Worm (Caenorhabditis elegans) whole organism, L4 larva: Measurements from ENCODE around the gene C53C7.3.

Experiments used
- F10B5.3 ChIP-seq: sonication (generic microtip); optimal IDR thresholded peaks from 2 replicates; lab custom pipeline; 2016; ENCODE audit warnings: mild to moderate bottlenecking, missing genetic modification characterization, missing compliant biosample characterization
- F37D6.2 ChIP-seq: sonication (generic microtip); optimal IDR thresholded peaks from 2 replicates; lab custom pipeline; 2016; ENCODE audit warnings: mild to moderate bottlenecking, missing genetic modification characterization, missing compliant biosample characterization
- F44E2.7 ChIP-seq: fragments of 200-800 bp; sonication (Bioruptor generic); IDR thresholded peaks from 2 replicates; pipeline ENCODE4 v2.1.2; 2022; ENCODE audit warnings: missing genetic modification characterization, missing compliant biosample characterization
- F49E8.2 ChIP-seq: sonication (generic microtip); optimal IDR thresholded peaks from 2 replicates; lab custom pipeline; 2016; ENCODE audit warnings: missing compliant biosample characterization, mild to moderate bottlenecking, missing genetic modification characterization, borderline replicate concordance
- T20F7.1 ChIP-seq: fragments of 200-800 bp; sonication (Bioruptor generic); optimal IDR thresholded peaks from 2 replicates; lab custom pipeline; 2018; ENCODE audit warnings: mild to moderate bottlenecking, missing genetic modification characterization, missing compliant biosample characterization
- Y75B8A.6 ChIP-seq: fragments of 200-800 bp; sonication (Bioruptor generic); IDR thresholded peaks from 2 replicates; pipeline ENCODE4 v1.3.6; 2022; ENCODE audit warnings: missing genetic modification reagents, missing genetic modification characterization, missing compliant biosample characterization
- aly-2 ChIP-seq: sonication (generic microtip); optimal IDR thresholded peaks from 2 replicates; lab custom pipeline; 2018; ENCODE audit warnings: missing biosample characterization, missing genetic modification characterization
- ama-1 ChIP-seq: fragments of 150-350 bp; optimal IDR thresholded peaks from 2 replicates; lab custom pipeline; 2014; ENCODE audit warnings: inconsistent platforms, mixed read lengths
- attf-4 ChIP-seq: sonication (generic microtip); optimal IDR thresholded peaks from 3 replicates; lab custom pipeline; 2017; ENCODE audit warnings: missing biosample characterization, missing genetic modification characterization
- ceh-28 ChIP-seq: fragments of 150-350 bp; optimal IDR thresholded peaks from 2 replicates; lab custom pipeline; 2014; ENCODE audit warnings: missing biosample characterization, missing genetic modification reagents, missing genetic modification characterization
- ceh-32 ChIP-seq: sonication (generic microtip); optimal IDR thresholded peaks from 2 replicates; lab custom pipeline; 2016; ENCODE audit warnings: mild to moderate bottlenecking, missing genetic modification characterization, missing compliant biosample characterization; ENCODE audit not compliant: poor library complexity
- ceh-44 ChIP-seq: fragments of 200-800 bp; sonication (Bioruptor generic); IDR thresholded peaks from 2 replicates; pipeline ENCODE4 v1.3.6; 2022; ENCODE audit warnings: missing genetic modification reagents, missing genetic modification characterization, missing compliant biosample characterization
- cey-2 ChIP-seq: sonication (generic microtip); optimal IDR thresholded peaks from 3 replicates; lab custom pipeline; 2017; ENCODE audit warnings: missing genetic modification characterization, mild to moderate bottlenecking, missing compliant biosample characterization, antibody characterized with exemption, borderline replicate concordance; ENCODE audit not compliant: insufficient read depth
- daf-16 ChIP-seq, 3 experiments: sonication (generic microtip); optimal IDR thresholded peaks; 2 replicates each; lab custom pipeline; 2016 to 2017; ENCODE audit warnings: missing genetic modification characterization in 3 of 3, missing genetic modification reagents in 3 of 3, mild to moderate bottlenecking in 2 of 3, missing compliant biosample characterization in 2 of 3, missing biosample characterization in 1 of 3, moderate library complexity in 1 of 3
- daf-19 ChIP-seq: fragments of 200-800 bp; sonication (Bioruptor generic); conservative IDR thresholded peaks from 2 replicates; pipeline ENCODE4 v1.3.6; 2022; ENCODE audit warnings: missing genetic modification characterization, missing compliant biosample characterization
- dmd-6 ChIP-seq: fragments of 200-800 bp; sonication (Bioruptor generic); IDR thresholded peaks from 2 replicates; pipeline ENCODE4 v1.3.6; 2022; ENCODE audit warnings: missing genetic modification reagents, missing genetic modification characterization, missing compliant biosample characterization
- dmd-8 ChIP-seq: fragments of 200-800 bp; sonication (Bioruptor generic); IDR thresholded peaks from 2 replicates; pipeline ENCODE4 v1.3.6; 2022; ENCODE audit warnings: missing genetic modification characterization, missing compliant biosample characterization
- duxl-1 ChIP-seq: sonication (generic microtip); optimal IDR thresholded peaks from 2 replicates; lab custom pipeline; 2016; ENCODE audit warnings: mild to moderate bottlenecking, missing genetic modification characterization, moderate library complexity, missing compliant biosample characterization; ENCODE audit not compliant: poor library complexity
- dve-1 ChIP-seq: sonication (generic microtip); optimal IDR thresholded peaks from 2 replicates; lab custom pipeline; 2017; ENCODE audit warnings: antibody characterized with exemption, mild to moderate bottlenecking, missing genetic modification characterization, missing compliant biosample characterization; ENCODE audit not compliant: insufficient read depth
- fkh-10 ChIP-seq: fragments of 150-350 bp; optimal IDR thresholded peaks from 2 replicates; lab custom pipeline; 2014; ENCODE audit warnings: missing biosample characterization, missing genetic modification reagents, missing genetic modification characterization
- hif-1 ChIP-seq, 2 experiments: sonication (generic microtip); optimal IDR thresholded peaks; 2 replicates each; lab custom pipeline; 2016 to 2017; ENCODE audit warnings: missing compliant biosample characterization in 2 of 2, missing genetic modification characterization in 2 of 2, missing genetic modification reagents in 2 of 2, missing genotype in 2 of 2, mild to moderate bottlenecking in 1 of 2
- hlh-30 ChIP-seq: sonication (generic microtip); optimal IDR thresholded peaks from 2 replicates; lab custom pipeline; 2017; ENCODE audit warnings: antibody characterized with exemption, mild to moderate bottlenecking, missing genetic modification characterization, missing compliant biosample characterization; ENCODE audit not compliant: insufficient read depth
- lin-1 ChIP-seq: fragments of 200-800 bp; sonication (Bioruptor generic); IDR thresholded peaks from 2 replicates; pipeline ENCODE4 v1.3.6; 2022; ENCODE audit warnings: missing genetic modification reagents, missing genetic modification characterization, missing compliant biosample characterization
- lin-15B ChIP-seq: fragments of 150-350 bp; sonication (generic microtip); optimal IDR thresholded peaks from 3 replicates; lab custom pipeline; 2014; ENCODE audit warnings: missing biosample characterization, missing genetic modification characterization
- lin-38 ChIP-seq: fragments of 200-800 bp; sonication (Bioruptor generic); IDR thresholded peaks from 2 replicates; pipeline ENCODE4 v1.3.6; 2022; ENCODE audit warnings: missing genetic modification reagents, missing genetic modification characterization, missing compliant biosample characterization
- lin-39 ChIP-seq: fragments of 150-350 bp; optimal IDR thresholded peaks from 2 replicates; lab custom pipeline; 2014; ENCODE audit warnings: missing biosample characterization, missing genetic modification reagents, missing genetic modification characterization
- lsy-2 ChIP-seq, 2 experiments: fragments of 150-350 bp in 1 of 2; sonication (generic microtip) in 1 of 2; optimal IDR thresholded peaks; 2 replicates each; lab custom pipeline; 2014 to 2017; ENCODE audit warnings: missing biosample characterization in 2 of 2, missing genetic modification characterization in 2 of 2
- mdl-1 ChIP-seq, 2 experiments: fragments of 150-350 bp in 1 of 2; sonication (generic microtip) in 1 of 2; optimal IDR thresholded peaks; 2 replicates each; lab custom pipeline; 2014 to 2017; ENCODE audit warnings: missing biosample characterization in 2 of 2, missing genetic modification characterization in 2 of 2
- mep-1 ChIP-seq: fragments of 150-350 bp; sonication (generic microtip); optimal IDR thresholded peaks from 3 replicates; lab custom pipeline; 2014; ENCODE audit warnings: missing biosample characterization, missing genetic modification characterization
- mxl-3 ChIP-seq: fragments of 200-800 bp; sonication (Bioruptor generic); optimal IDR thresholded peaks from 2 replicates; lab custom pipeline; 2018; ENCODE audit warnings: mild to moderate bottlenecking, missing genetic modification characterization, missing compliant biosample characterization
- nhr-237 ChIP-seq: sonication (generic microtip); optimal IDR thresholded peaks from 2 replicates; lab custom pipeline; 2017; ENCODE audit warnings: missing biosample characterization, missing genetic modification characterization
- nhr-25 ChIP-seq: sonication (generic microtip); optimal IDR thresholded peaks from 2 replicates; lab custom pipeline; 2017; ENCODE audit warnings: missing genetic modification characterization, mild to moderate bottlenecking, missing compliant biosample characterization, antibody characterized with exemption, moderate library complexity, borderline replicate concordance; ENCODE audit not compliant: insufficient read depth
- nhr-28 ChIP-seq: fragments of 150-350 bp; optimal IDR thresholded peaks from 2 replicates; lab custom pipeline; 2014; ENCODE audit warnings: missing biosample characterization, missing genetic modification characterization
- nhr-41 ChIP-seq: fragments of 200-800 bp; sonication (Bioruptor generic); IDR thresholded peaks from 2 replicates; pipeline ENCODE4 v1.3.6; 2022; ENCODE audit warnings: missing genetic modification reagents, missing genetic modification characterization, missing compliant biosample characterization
- nhr-48 ChIP-seq: sonication (generic microtip); optimal IDR thresholded peaks from 2 replicates; lab custom pipeline; 2016; ENCODE audit warnings: mild to moderate bottlenecking, missing genetic modification characterization, missing compliant biosample characterization
- nhr-6 ChIP-seq: fragments of 150-350 bp; optimal IDR thresholded peaks from 2 replicates; lab custom pipeline; 2014; ENCODE audit warnings: missing biosample characterization, missing genetic modification characterization
- nhr-77 ChIP-seq: fragments of 150-350 bp; optimal IDR thresholded peaks from 2 replicates; lab custom pipeline; 2014; ENCODE audit warnings: missing biosample characterization, missing genetic modification characterization
- rbr-2 ChIP-seq: sonication (generic microtip); optimal IDR thresholded peaks from 2 replicates; lab custom pipeline; 2016; ENCODE audit warnings: missing genotype, missing genetic modification characterization, missing compliant biosample characterization
- set-16 ChIP-seq: fragments of 200-800 bp; sonication (Bioruptor generic); IDR thresholded peaks from 2 replicates; pipeline ENCODE4 v1.3.6; 2022; ENCODE audit warnings: missing genetic modification reagents, missing genetic modification characterization, missing compliant biosample characterization
- tag-97 ChIP-seq: fragments of 200-800 bp; sonication (Bioruptor generic); IDR thresholded peaks from 2 replicates; pipeline ENCODE4 v1.3.6; 2022; ENCODE audit warnings: missing genetic modification characterization, missing compliant biosample characterization
- unc-39 ChIP-seq: sonication (generic microtip); optimal IDR thresholded peaks from 2 replicates; lab custom pipeline; 2017; ENCODE audit warnings: missing biosample characterization, missing genetic modification characterization
- unc-62 ChIP-seq, 3 experiments: fragments of 150-350 bp in 1 of 3; sonication (generic microtip); optimal IDR thresholded peaks in 2 of 3; peaks in 1 of 3; 1 replicate in 1 of 3; 2 replicates in 2 of 3; lab custom pipeline; 2014 to 2017; ENCODE audit warnings: missing biosample characterization in 3 of 3, missing genetic modification characterization in 3 of 3, missing genetic modification reagents in 3 of 3, missing genotype in 1 of 3
- ztf-11 ChIP-seq: fragments of 150-350 bp; optimal IDR thresholded peaks from 2 replicates; lab custom pipeline; 2014; ENCODE audit warnings: missing biosample characterization, missing genetic modification characterization

C53C7.3 gene

ce11 chrX:13008895-13009294 is 39.5 kb upstream of the C53C7.3 start:
- TF ChIP-seq lsy-2 (tag; optimal IDR thresholded peaks at IDR 0.05; lab: Kevin White, UChicago) (no peak), ceh-28 (no peak), lin-38 (no peak), aly-2 (tag; lab: Kevin White, UChicago) (no peak), hlh-30 (tag; lab: Kevin White, UChicago) (peak; percentile 51), daf-16 (GFP tag; optimal IDR thresholded peaks at IDR 0.05; lab: Kevin White, UChicago) (no peak), daf-16 (tag; optimal IDR thresholded peaks at IDR 0.05; lab: Kevin White, UChicago) (no peak), duxl-1 (no peak), nhr-28 (tag; lab: Kevin White, UChicago) (peak; percentile 36), hif-1 (tag; optimal IDR thresholded peaks at IDR 0.05; lab: Kevin White, UChicago) (no peak), nhr-237 (tag; lab: Kevin White, UChicago) (no peak), set-16 (GFP tag; lab: Robert Waterston, UW) (no peak), lin-39 (tag; lab: Kevin White, UChicago) (no peak), mxl-3 (GFP tag; lab: Kevin White, UChicago) (no peak), nhr-77 (tag; lab: Kevin White, UChicago) (no peak), dmd-6 (GFP tag; lab: Robert Waterston, UW) (no peak), dve-1 (tag; lab: Kevin White, UChicago) (no peak), ceh-32 (tag; lab: Kevin White, UChicago) (no peak), mdl-1 (tag; optimal IDR thresholded peaks at IDR 0.05; lab: Kevin White, UChicago) (peak in 1 of 2 experiments; percentile 8), lin-15B (tag; lab: Kevin White, UChicago) (no peak), daf-19 (GFP tag; lab: Robert Waterston, UW) (no peak), T20F7.1 (GFP tag; lab: Kevin White, UChicago) (no peak), Y75B8A.6 (GFP tag; lab: Robert Waterston, UW) (no peak), dmd-8 (no peak), rbr-2 (no peak), nhr-25 (tag; lab: Kevin White, UChicago) (peak; percentile 99), F49E8.2 (no peak), fkh-10 (GFP tag; lab: Kevin White, UChicago) (no peak), cey-2 (no peak), unc-62 (GFP tag; optimal IDR thresholded peaks at IDR 0.05 in 1 of 2; lab: Kevin White, UChicago) (peak in 1 of 2 experiments; percentile 73), unc-62 (tag; optimal IDR thresholded peaks at IDR 0.05; lab: Kevin White, UChicago) (no peak)

- TF ChIP-seq mep-1 (tag; lab: Kevin White, UChicago) (peak; percentile 16), ama-1 (lab: Kevin White, UChicago) (no peak), nhr-25 (tag; lab: Kevin White, UChicago) (peak; percentile 96), hlh-30 (tag; lab: Kevin White, UChicago) (peak; percentile 35)
These were observed 38.7 kb upstream of the C53C7.3 start for ce11 chrX:13009645-13010044.

ce11 chrX:13011897-13012296 is 36.5 kb upstream of the C53C7.3 start:
- no peak for TF ChIP-seq mdl-1 (tag; optimal IDR thresholded peaks at IDR 0.05; lab: Kevin White, UChicago)
- TF ChIP-seq ceh-44 (GFP tag; lab: Robert Waterston, UW), result no peak
- peak in 1 of 2 experiments; percentile 43 for TF ChIP-seq unc-62 (GFP tag; optimal IDR thresholded peaks at IDR 0.05 in 1 of 2; lab: Kevin White, UChicago)
- TF ChIP-seq unc-62 (tag; optimal IDR thresholded peaks at IDR 0.05; lab: Kevin White, UChicago), result no peak
- no peak for TF ChIP-seq cey-2

ce11 chrX:13014341-13014740 is 34.0 kb upstream of the C53C7.3 start:
- TF ChIP-seq F44E2.7 (GFP tag; lab: Robert Waterston, UW), result no peak
- no peak for TF ChIP-seq nhr-48 (tag; lab: Kevin White, UChicago)
- TF ChIP-seq lin-1 (GFP tag; lab: Robert Waterston, UW), result no peak
- no peak for TF ChIP-seq ceh-28
- TF ChIP-seq nhr-41, result no peak
- no peak for TF ChIP-seq F10B5.3
- no peak for TF ChIP-seq tag-97 (GFP tag; lab: Robert Waterston, UW)
- peak; percentile 33 for TF ChIP-seq nhr-28 (tag; lab: Kevin White, UChicago)
- TF ChIP-seq ztf-11, result no peak
- TF ChIP-seq F49E8.2, result no peak
- no peak for TF ChIP-seq F37D6.2 (tag; lab: Kevin White, UChicago)
- no peak for TF ChIP-seq attf-4
- TF ChIP-seq mep-1 (tag; lab: Kevin White, UChicago), result peak; percentile 12
- TF ChIP-seq nhr-6, result no peak
- TF ChIP-seq set-16 (GFP tag; lab: Robert Waterston, UW), result no peak
- TF ChIP-seq dve-1 (tag; lab: Kevin White, UChicago), result no peak
- TF ChIP-seq ama-1 (lab: Kevin White, UChicago), result no peak
- peak; percentile 80 for TF ChIP-seq nhr-25 (tag; lab: Kevin White, UChicago)
- TF ChIP-seq unc-39 (tag; lab: Kevin White, UChicago), result no peak
